Worm (Caenorhabditis elegans) whole organism, L2 larva: ENCODE results near the gene F47B8.13.
A peak's percentile ranks its signal among the peaks of the same experiment; 100 is the strongest.
"Not testable (repeated sequence)": the region's sequence is repeated elsewhere in the genome, so short reads cannot be mapped to it uniquely, and the experiment has no call there.

Experiments
- C34F6.9 ChIP-seq: fragments of 150-350 bp; optimal IDR thresholded peaks from 2 replicates; lab custom pipeline; 2014; ENCODE audit warnings: missing biosample characterization, missing genetic modification characterization
- ZK546.5 ChIP-seq: sonication (generic microtip); optimal IDR thresholded peaks from 2 replicates; lab custom pipeline; 2017; ENCODE audit warnings: missing biosample characterization, missing genetic modification characterization
- aly-2 ChIP-seq: fragments of 150-350 bp; optimal IDR thresholded peaks from 2 replicates; lab custom pipeline; 2014; ENCODE audit warnings: missing biosample characterization, missing genetic modification characterization
- ama-1 ChIP-seq: fragments of 150-350 bp; optimal IDR thresholded peaks from 2 replicates; lab custom pipeline; 2018; ENCODE audit warnings: inconsistent platforms
- ceh-16 ChIP-seq: fragments of 150-350 bp; optimal IDR thresholded peaks from 2 replicates; lab custom pipeline; 2014; ENCODE audit warnings: missing biosample characterization, missing genetic modification characterization
- egl-27 ChIP-seq: sonication (generic microtip); optimal IDR thresholded peaks from 3 replicates; lab custom pipeline; 2017; ENCODE audit warnings: missing biosample characterization, missing genetic modification reagents, missing genetic modification characterization
- elt-1 ChIP-seq: fragments of 150-350 bp; optimal IDR thresholded peaks from 2 replicates; lab custom pipeline; 2014; ENCODE audit warnings: missing biosample characterization, missing genetic modification characterization
- fos-1 ChIP-seq: fragments of 150-350 bp; optimal IDR thresholded peaks from 2 replicates; lab custom pipeline; 2014; ENCODE audit warnings: missing biosample characterization, missing genetic modification characterization
- lin-39 ChIP-seq: fragments of 150-350 bp; optimal IDR thresholded peaks from 2 replicates; lab custom pipeline; 2014; ENCODE audit warnings: missing biosample characterization, missing genetic modification reagents, missing genetic modification characterization
- mab-5 ChIP-seq: fragments of 150-350 bp; optimal IDR thresholded peaks from 2 replicates; lab custom pipeline; 2014; ENCODE audit warnings: missing biosample characterization, missing genetic modification characterization
- mbf-1 ChIP-seq: sonication (generic microtip); optimal IDR thresholded peaks from 2 replicates; lab custom pipeline; 2017; ENCODE audit warnings: missing biosample characterization, missing genetic modification characterization
- mdl-1 ChIP-seq, 2 experiments: fragments of 150-350 bp in 1 of 2; sonication (generic microtip) in 1 of 2; optimal IDR thresholded peaks; 2 replicates each; lab custom pipeline; 2017; ENCODE audit warnings: missing biosample characterization in 2 of 2, missing genetic modification characterization in 2 of 2
- nhr-11 ChIP-seq: fragments of 150-350 bp; optimal IDR thresholded peaks from 2 replicates; lab custom pipeline; 2014; ENCODE audit warnings: missing biosample characterization, missing genetic modification characterization
- nhr-129 ChIP-seq: fragments of 150-350 bp; optimal IDR thresholded peaks from 2 replicates; lab custom pipeline; 2014; ENCODE audit warnings: missing biosample characterization, missing genetic modification characterization
- nhr-21 ChIP-seq: fragments of 150-350 bp; optimal IDR thresholded peaks from 2 replicates; lab custom pipeline; 2014; ENCODE audit warnings: missing biosample characterization, missing genetic modification characterization
- nhr-23 ChIP-seq: fragments of 150-350 bp; optimal IDR thresholded peaks from 2 replicates; lab custom pipeline; 2014; ENCODE audit warnings: missing biosample characterization, missing genetic modification reagents, missing genetic modification characterization
- nhr-237 ChIP-seq: fragments of 150-350 bp; optimal IDR thresholded peaks from 2 replicates; lab custom pipeline; 2014; ENCODE audit warnings: missing biosample characterization, missing genetic modification characterization
- nhr-6 ChIP-seq: fragments of 150-350 bp; optimal IDR thresholded peaks from 2 replicates; lab custom pipeline; 2014; ENCODE audit warnings: missing biosample characterization, missing genetic modification characterization
- nhr-77 ChIP-seq: fragments of 150-350 bp; optimal IDR thresholded peaks from 2 replicates; lab custom pipeline; 2014; ENCODE audit warnings: missing biosample characterization, missing genetic modification characterization
- peb-1 ChIP-seq: fragments of 150-350 bp; optimal IDR thresholded peaks from 2 replicates; lab custom pipeline; 2014; ENCODE audit warnings: missing biosample characterization, missing genetic modification characterization
- sma-3 ChIP-seq: sonication (generic microtip); optimal IDR thresholded peaks from 2 replicates; lab custom pipeline; 2016; ENCODE audit warnings: missing genetic modification reagents, missing genetic modification characterization, missing compliant biosample characterization
- sma-9 ChIP-seq, 2 experiments: fragments of 150-350 bp in 1 of 2; sonication (generic microtip) in 1 of 2; optimal IDR thresholded peaks; 2 replicates each; lab custom pipeline; 2014 to 2016; ENCODE audit warnings: missing genetic modification characterization in 2 of 2, mild to moderate bottlenecking in 1 of 2, missing biosample characterization in 1 of 2, missing compliant biosample characterization in 1 of 2, missing genetic modification reagents in 1 of 2, moderate library complexity in 1 of 2
- snpc-4 ChIP-seq: fragments of 150-350 bp; optimal IDR thresholded peaks from 2 replicates; lab custom pipeline; 2014; ENCODE audit warnings: missing biosample characterization, missing genetic modification characterization
- unc-55 ChIP-seq: fragments of 150-350 bp; sonication (generic microtip); optimal IDR thresholded peaks from 3 replicates; lab custom pipeline; 2014; ENCODE audit warnings: missing biosample characterization, missing genetic modification reagents, missing genetic modification characterization
- unc-62 ChIP-seq: fragments of 150-350 bp; optimal IDR thresholded peaks from 2 replicates; lab custom pipeline; 2014; ENCODE audit warnings: missing biosample characterization, missing genetic modification reagents, missing genetic modification characterization
- zag-1 ChIP-seq: fragments of 150-350 bp; optimal IDR thresholded peaks from 2 replicates; lab custom pipeline; 2014; ENCODE audit warnings: missing biosample characterization, missing genetic modification characterization
- ztf-4 ChIP-seq: fragments of 150-350 bp; optimal IDR thresholded peaks from 2 replicates; lab custom pipeline; 2014; ENCODE audit warnings: missing biosample characterization, missing genetic modification characterization

The F47B8.13 gene

ce11 chrV:14279777-14280176, 39.8 kb downstream of the F47B8.13 start, which contains the start of gene srt-33:
Gene srt-33, minus strand, starts transcription at chrV:14279877.
- TF ChIP-seq elt-1 (tag; lab: Kevin White, UChicago): no peak
- no peak for TF ChIP-seq nhr-77 (tag; lab: Kevin White, UChicago)
- TF ChIP-seq aly-2 (tag; lab: Kevin White, UChicago): no peak
- no peak for TF ChIP-seq fos-1
- TF ChIP-seq nhr-23 (tag; lab: Kevin White, UChicago): no peak
- TF ChIP-seq nhr-237 (tag; lab: Kevin White, UChicago): no peak
- TF ChIP-seq nhr-129: no peak

- peak; percentile 38 for TF ChIP-seq snpc-4
Measured at ce11 chrV:14277456-14277855, 42.1 kb downstream of the F47B8.13 start.

- not testable (repeated sequence) for TF ChIP-seq lin-39; nhr-23 (tag; lab: Kevin White, UChicago); nhr-6 (tag; lab: Kevin White, UChicago)
- TF ChIP-seq, all 48 proteins: peak for 0; not testable (repeated sequence) for 48
Measured at ce11 chrV:14274268-14274667, 45.3 kb downstream of the F47B8.13 start, which contains the start of gene F40G12.7. Gene F40G12.7, plus strand, starts transcription at chrV:14274568.

ce11 chrV:14273019-14273418, 46.5 kb downstream of the F47B8.13 start, which contains the start of gene F40G12.6:
Gene F40G12.6, minus strand, starts transcription at chrV:14273119.
- no peak for TF ChIP-seq egl-27 (tag; lab: Kevin White, UChicago)
- TF ChIP-seq nhr-11: no peak
- no peak for TF ChIP-seq ztf-4 (tag; lab: Kevin White, UChicago)
- TF ChIP-seq nhr-129: no peak
- no peak for TF ChIP-seq zag-1 (tag; lab: Kevin White, UChicago)
- no peak for TF ChIP-seq unc-62
- no peak for TF ChIP-seq sma-9 (GFP tag; optimal IDR thresholded peaks at IDR 0.05; lab: Kevin White, UChicago)
- no peak for TF ChIP-seq sma-9 (tag; optimal IDR thresholded peaks at IDR 0.05; lab: Kevin White, UChicago)
- TF ChIP-seq mab-5 (tag; lab: Kevin White, UChicago): no peak
- TF ChIP-seq mdl-1 (tag; optimal IDR thresholded peaks at IDR 0.05; lab: Kevin White, UChicago): no peak
- TF ChIP-seq ceh-16 (tag; lab: Kevin White, UChicago): no peak
- TF ChIP-seq fos-1: no peak
- TF ChIP-seq ZK546.5 (tag; lab: Kevin White, UChicago): no peak
- TF ChIP-seq C34F6.9: no peak
- TF ChIP-seq nhr-23 (tag; lab: Kevin White, UChicago): no peak
- TF ChIP-seq, all 48 proteins: peak for 0

- no peak for TF ChIP-seq mbf-1 (tag; lab: Kevin White, UChicago)
- no peak for TF ChIP-seq ama-1 (lab: Kevin White, UChicago)
- TF ChIP-seq zag-1 (tag; lab: Kevin White, UChicago): no peak
- no peak for TF ChIP-seq unc-55 (GFP tag; lab: Kevin White, UChicago)
- TF ChIP-seq ZK546.5 (tag; lab: Kevin White, UChicago): no peak
- no peak for TF ChIP-seq sma-3
- TF ChIP-seq lin-39: no peak
- no peak for TF ChIP-seq nhr-21 (tag; lab: Kevin White, UChicago)
- TF ChIP-seq nhr-129: no peak
- TF ChIP-seq aly-2 (tag; lab: Kevin White, UChicago): no peak
- TF ChIP-seq peb-1 (tag; lab: Kevin White, UChicago): no peak
- no peak for TF ChIP-seq mab-5 (tag; lab: Kevin White, UChicago)
- no peak for TF ChIP-seq elt-1 (tag; lab: Kevin White, UChicago)
- TF ChIP-seq fos-1: no peak
- no peak for TF ChIP-seq unc-62
Measured at ce11 chrV:14270729-14271128, 48.8 kb downstream of the F47B8.13 start, which contains the start of gene F40G12.5. Gene F40G12.5, minus strand, starts transcription at chrV:14270829.
